Fruit fly (Drosophila melanogaster) whole organism, adult: ENCODE measurements around the gene CG43407.
A peak's percentile ranks its signal among the peaks of the same experiment; 100 is the strongest.

Source experiments
- CG11617 ChIP-seq: fragments of 200-800 bp; sonication (Bioruptor generic); optimal IDR thresholded peaks from 2 replicates; lab custom pipeline; 2017; ENCODE audit warnings: mild to moderate bottlenecking, missing biosample characterization, missing genetic modification reagents, missing genetic modification characterization
- CG12768 ChIP-seq: fragments of 200-800 bp; sonication (Bioruptor generic); optimal IDR thresholded peaks from 2 replicates; lab custom pipeline; 2017; ENCODE audit warnings: missing biosample characterization, missing genetic modification characterization, mild to moderate bottlenecking, moderate library complexity, missing genetic modification reagents
- CG14711 ChIP-seq: fragments of 200-800 bp; sonication (Bioruptor generic); optimal IDR thresholded peaks from 2 replicates; lab custom pipeline; 2018; ENCODE audit warnings: missing biosample characterization, mild to moderate bottlenecking, missing genetic modification characterization, moderate library complexity
- CG1620 ChIP-seq: fragments of 200-800 bp; sonication (Bioruptor generic); optimal IDR thresholded peaks from 2 replicates; lab custom pipeline; 2016; ENCODE audit warnings: missing biosample characterization, missing genetic modification characterization
- CG33017 ChIP-seq: fragments of 200-800 bp; sonication (Bioruptor generic); optimal IDR thresholded peaks from 2 replicates; lab custom pipeline; 2018; ENCODE audit warnings: missing biosample characterization, mild to moderate bottlenecking, missing genetic modification characterization, moderate library complexity
- CG5204 ChIP-seq: fragments of 200-800 bp; sonication (Bioruptor generic); optimal IDR thresholded peaks from 2 replicates; lab custom pipeline; 2016; ENCODE audit warnings: missing biosample characterization, missing genetic modification characterization
- CG7045 ChIP-seq: fragments of 200-800 bp; sonication (Bioruptor generic); optimal IDR thresholded peaks from 2 replicates; lab custom pipeline; 2017; ENCODE audit warnings: missing biosample characterization, mild to moderate bottlenecking, missing genetic modification characterization
- CG7101 ChIP-seq: fragments of 200-800 bp; sonication (Bioruptor generic); optimal IDR thresholded peaks from 2 replicates; lab custom pipeline; 2018; ENCODE audit warnings: missing biosample characterization, mild to moderate bottlenecking, missing genetic modification characterization, moderate library complexity
- Clk ChIP-seq: fragments of 200-800 bp; sonication (Bioruptor generic); optimal IDR thresholded peaks from 2 replicates; lab custom pipeline; 2017; ENCODE audit warnings: missing biosample characterization, missing genetic modification characterization
- Crg-1 ChIP-seq: fragments of 200-800 bp; sonication (Bioruptor generic); optimal IDR thresholded peaks from 2 replicates; lab custom pipeline; 2016; ENCODE audit warnings: missing biosample characterization, missing genetic modification characterization
- Hr96 ChIP-seq: fragments of 200-800 bp; sonication (Bioruptor generic); optimal IDR thresholded peaks from 2 replicates; lab custom pipeline; 2016; ENCODE audit warnings: missing biosample characterization, missing genetic modification characterization
- Mnt ChIP-seq: fragments of 200-800 bp; sonication (Bioruptor generic); optimal IDR thresholded peaks from 2 replicates; lab custom pipeline; 2016; ENCODE audit warnings: missing biosample characterization, mild to moderate bottlenecking, missing genetic modification characterization
- bab1 ChIP-seq: fragments of 200-800 bp; sonication (Bioruptor generic); optimal IDR thresholded peaks from 3 replicates; lab custom pipeline; 2019; ENCODE audit warnings: missing biosample characterization, mild to moderate bottlenecking, missing genetic modification characterization, moderate library complexity
- cic ChIP-seq: fragments of 200-800 bp; sonication (Bioruptor generic); optimal IDR thresholded peaks from 2 replicates; lab custom pipeline; 2017; ENCODE audit warnings: missing biosample characterization, mild to moderate bottlenecking, missing genetic modification characterization, moderate library complexity
- cnc ChIP-seq, 2 experiments: fragments of >200 bp; optimal IDR thresholded peaks; 2 replicates each; lab custom pipeline; 2017
- kay ChIP-seq: fragments of 200-800 bp; sonication (Bioruptor generic); peaks from one replicate; lab custom pipeline; 2016; ENCODE audit warnings: missing biosample characterization, missing genetic modification characterization, borderline replicate concordance
- ovo ChIP-seq: fragments of 200-800 bp; sonication (Bioruptor generic); optimal IDR thresholded peaks from 2 replicates; lab custom pipeline; 2016; ENCODE audit warnings: missing biosample characterization, missing genetic modification characterization
- pad ChIP-seq: fragments of 200-800 bp; sonication (Bioruptor generic); optimal IDR thresholded peaks from 3 replicates; lab custom pipeline; 2017; ENCODE audit warnings: missing biosample characterization, missing genetic modification characterization, mild to moderate bottlenecking, moderate library complexity, missing genetic modification reagents
- tj ChIP-seq: fragments of 200-800 bp; sonication (Bioruptor generic); optimal IDR thresholded peaks from 3 replicates; lab custom pipeline; 2017; ENCODE audit warnings: missing biosample characterization, mild to moderate bottlenecking, missing genetic modification characterization, moderate library complexity
- toe ChIP-seq: fragments of 200-800 bp; sonication (Bioruptor generic); optimal IDR thresholded peaks from 2 replicates; lab custom pipeline; 2016; ENCODE audit warnings: missing biosample characterization, missing genetic modification characterization

The CG43407 gene

dm6 chr3L:19063410-19063752 lies 10.2 kb upstream of the CG43407 start:
- TF ChIP-seq CG7045 (GFP tag; lab: Kevin White, UChicago) (no peak), tj (GFP tag; lab: Kevin White, UChicago) (peak; percentile 63), CG7101 (tag; lab: Kevin White, UChicago) (no peak), cnc (optimal IDR thresholded peaks at IDR 0.05; lab: Kevin White, UChicago) (peak; percentile 37 to 60)

- TF ChIP-seq cnc (optimal IDR thresholded peaks at IDR 0.05; lab: Kevin White, UChicago) = no peak
- TF ChIP-seq pad = peak; percentile 31
- no peak for TF ChIP-seq CG7045 (GFP tag; lab: Kevin White, UChicago)
- peak; percentile 46 for TF ChIP-seq bab1 (GFP tag; lab: Kevin White, UChicago)
- TF ChIP-seq ovo (GFP tag; lab: Kevin White, UChicago) = peak; percentile 43
- TF ChIP-seq CG12768 (GFP tag; lab: Kevin White, UChicago) = peak; percentile 62
- TF ChIP-seq CG5204 = peak; percentile 35
- peak; percentile 9 for TF ChIP-seq CG7101 (tag; lab: Kevin White, UChicago)
- no peak for TF ChIP-seq cic (GFP tag; lab: Kevin White, UChicago)
- peak; percentile 45 for TF ChIP-seq toe
- TF ChIP-seq tj (GFP tag; lab: Kevin White, UChicago) = no peak
- no peak for TF ChIP-seq kay (GFP tag; lab: Kevin White, UChicago)
- TF ChIP-seq Hr96 (GFP tag; lab: Kevin White, UChicago) = peak; percentile 50
- TF ChIP-seq Clk (GFP tag; lab: Kevin White, UChicago) = peak; percentile 42
- peak; percentile 64 for TF ChIP-seq CG11617 (GFP tag; lab: Kevin White, UChicago)
- TF ChIP-seq CG33017 (tag; lab: Kevin White, UChicago) = no peak
- TF ChIP-seq Mnt (GFP tag; lab: Kevin White, UChicago) = peak; percentile 33
- TF ChIP-seq Crg-1 (GFP tag; lab: Kevin White, UChicago) = peak; percentile 35
- peak; percentile 18 for TF ChIP-seq CG14711 (tag; lab: Kevin White, UChicago)
- TF ChIP-seq CG1620 (GFP tag; lab: Kevin White, UChicago) = peak; percentile 19
Observed at dm6 chr3L:19062472-19063409, 9.6 kb upstream of the CG43407 start, which contains the start of the genes Ugt316A1 and Sfxn2. Gene Ugt316A1 (minus strand): TSS chr3L:19062816. Gene Sfxn2 (plus strand): TSS chr3L:19063165.

- TF ChIP-seq CG14711 (tag; lab: Kevin White, UChicago) (no peak), Hr96 (GFP tag; lab: Kevin White, UChicago) (no peak), tj (GFP tag; lab: Kevin White, UChicago) (no peak), cic (GFP tag; lab: Kevin White, UChicago) (no peak), Crg-1 (GFP tag; lab: Kevin White, UChicago) (no peak), bab1 (GFP tag; lab: Kevin White, UChicago) (no peak)
Observed at dm6 chr3L:19058824-19059223, 5.6 kb upstream of the CG43407 start.

- TF ChIP-seq CG5204 (no peak), Mnt (GFP tag; lab: Kevin White, UChicago) (no peak), cic (GFP tag; lab: Kevin White, UChicago) (no peak), ovo (GFP tag; lab: Kevin White, UChicago) (no peak)
Observed at dm6 chr3L:19056857-19057324, 3.7 kb upstream of the CG43407 start.

- TF ChIP-seq CG14711 (tag; lab: Kevin White, UChicago) = no peak
- TF ChIP-seq Mnt (GFP tag; lab: Kevin White, UChicago) = no peak
- TF ChIP-seq CG5204 = no peak
- no peak for TF ChIP-seq Hr96 (GFP tag; lab: Kevin White, UChicago)
- no peak for TF ChIP-seq Clk (GFP tag; lab: Kevin White, UChicago)
- TF ChIP-seq bab1 (GFP tag; lab: Kevin White, UChicago) = no peak
- TF ChIP-seq ovo (GFP tag; lab: Kevin White, UChicago) = no peak
- TF ChIP-seq cic (GFP tag; lab: Kevin White, UChicago) = no peak
- no peak for TF ChIP-seq CG1620 (GFP tag; lab: Kevin White, UChicago)
Observed at dm6 chr3L:19055064-19055463, 1.9 kb upstream of the CG43407 start.

dm6 chr3L:19054266-19054665 lies 1.1 kb upstream of the CG43407 start:
- TF ChIP-seq Clk (GFP tag; lab: Kevin White, UChicago) (no peak), cic (GFP tag; lab: Kevin White, UChicago) (no peak), bab1 (GFP tag; lab: Kevin White, UChicago) (no peak)

dm6 chr3L:19051926-19052325 lies 1.3 kb downstream of the CG43407 start, which contains the start of gene Acp76A:
Gene Acp76A (minus strand): TSS chr3L:19052026.
- peak; percentile 2 for TF ChIP-seq kay (GFP tag; lab: Kevin White, UChicago)
- no peak for TF ChIP-seq cnc (optimal IDR thresholded peaks at IDR 0.05; lab: Kevin White, UChicago)
